Worm (Caenorhabditis elegans): ENCODE measurements around the gene srw-145.

Gene srw-145

DNA sequence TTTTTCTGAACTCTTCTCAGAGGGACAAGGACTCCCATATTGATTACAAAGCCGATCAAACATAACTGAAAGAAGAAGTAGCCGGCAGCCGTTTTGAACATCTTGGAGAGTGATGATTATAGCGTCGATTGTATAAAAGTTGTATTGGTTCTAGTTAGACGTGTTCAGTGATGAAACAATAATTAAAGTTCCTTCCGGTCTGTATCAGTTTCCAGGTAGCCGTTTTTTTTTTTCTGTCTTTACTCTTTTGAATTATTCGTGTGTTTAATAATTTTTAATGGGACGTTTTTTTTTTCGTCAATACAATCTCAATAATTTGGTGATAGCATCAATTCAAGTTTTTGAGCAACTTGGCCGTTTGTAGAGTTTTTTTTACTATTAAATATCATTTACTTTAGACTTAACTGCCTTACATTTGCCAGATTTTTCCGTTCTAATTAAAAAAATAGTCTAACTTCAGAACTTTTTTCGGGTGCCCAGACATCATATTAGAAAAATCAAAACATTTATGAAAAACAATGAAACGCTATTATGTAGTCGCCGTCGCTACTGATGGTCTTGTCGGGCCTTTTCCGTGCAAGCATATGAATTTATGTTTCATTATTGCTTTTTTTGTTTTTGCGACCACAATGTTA lies 9.6 kb downstream of the srw-145 start, which contains the start of the genes srx-10 and clec-226:
srx-10 (minus strand) TSS at position 101 of the 635 bp plus-strand sequence.
clec-226 (plus strand) TSS at position 585 of the 635 bp plus-strand sequence.
- TF ChIP-seq xbp-1 (tag; optimal IDR thresholded peaks at IDR 0.05), result no peak
- no peak for TF ChIP-seq ceh-82 (tag; optimal IDR thresholded peaks at IDR 0.05)
- no peak for TF ChIP-seq ets-5 (GFP tag; IDR thresholded peaks at IDR 0.05)
- TF ChIP-seq ces-1 (GFP tag; optimal IDR thresholded peaks at IDR 0.05), result no peak
- TF ChIP-seq rnt-1 (tag; optimal IDR thresholded peaks at IDR 0.05), result no peak
- TF ChIP-seq nhr-28 (tag; optimal IDR thresholded peaks at IDR 0.05), result no peak
- TF ChIP-seq nhr-84 (tag; optimal IDR thresholded peaks at IDR 0.05), result no peak
- TF ChIP-seq F16B12.6 (tag; optimal IDR thresholded peaks at IDR 0.05), result no peak
- no peak for TF ChIP-seq jun-1 (tag; optimal IDR thresholded peaks at IDR 0.05)
- TF ChIP-seq snu-23 (GFP tag; optimal IDR thresholded peaks at IDR 0.05), result no peak
- TF ChIP-seq isw-1 (GFP tag; IDR thresholded peaks at IDR 0.05), result no peak
- no peak for TF ChIP-seq fos-1 (tag; optimal IDR thresholded peaks at IDR 0.05)
- no peak for TF ChIP-seq nhr-85 (tag)
- TF ChIP-seq skn-1 (tag; optimal IDR thresholded peaks at IDR 0.05), result no peak
- no peak for TF ChIP-seq fkh-4 (tag; optimal IDR thresholded peaks at IDR 0.05; ENCODE audit: borderline replicate concordance)
- TF ChIP-seq dpl-1 (GFP tag; optimal IDR thresholded peaks at IDR 0.05), result no peak
- TF ChIP-seq elt-2 (tag; optimal IDR thresholded peaks at IDR 0.05), result no peak
- TF ChIP-seq tlp-1 (tag; optimal IDR thresholded peaks at IDR 0.05), result no peak
- TF ChIP-seq egl-27 (tag; optimal IDR thresholded peaks at IDR 0.05), result no peak

DNA sequence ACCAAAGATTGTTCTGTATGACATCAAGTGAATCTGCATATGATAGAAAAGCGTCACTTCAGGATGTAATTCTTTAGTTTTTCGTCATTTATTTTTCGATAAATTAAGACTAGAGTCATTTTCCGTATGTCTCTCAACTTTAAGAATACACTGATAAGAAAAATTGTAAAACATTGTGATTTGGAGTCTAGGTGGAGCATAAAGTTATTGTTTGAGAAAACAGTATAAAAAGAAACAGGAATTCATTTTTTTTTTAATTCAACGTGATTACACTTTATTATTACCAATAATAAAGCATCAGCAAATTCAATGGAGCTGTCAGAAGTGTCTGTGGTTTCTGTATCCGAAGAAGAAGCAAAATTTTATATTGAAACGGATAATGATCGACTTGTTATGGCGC lies 12.1 kb downstream of the srw-145 start, which contains the start of gene R10D12.6:
R10D12.6 (plus strand) TSS at position 301 of the 400 bp plus-strand sequence.
- TF ChIP-seq unc-98 (GFP tag; IDR thresholded peaks at IDR 0.05) (no peak), efl-3 (GFP tag; optimal IDR thresholded peaks at IDR 0.05) (no peak), fos-1 (tag; optimal IDR thresholded peaks at IDR 0.05) (no peak), nhr-237 (tag; optimal IDR thresholded peaks at IDR 0.05) (no peak), lin-35 (GFP tag; optimal IDR thresholded peaks at IDR 0.05) (no peak)

- TF ChIP-seq nhr-85 (tag), result no peak
- no peak for TF ChIP-seq pax-3 (tag; optimal IDR thresholded peaks at IDR 0.05)
- no peak for TF ChIP-seq nhr-19 (GFP tag; conservative IDR thresholded peaks at IDR 0.05)
- no peak for TF ChIP-seq C04F5.9 (tag; optimal IDR thresholded peaks at IDR 0.05)
- no peak for TF ChIP-seq aha-1 (tag; optimal IDR thresholded peaks at IDR 0.05)
- TF ChIP-seq fkh-4 (tag; optimal IDR thresholded peaks at IDR 0.05; ENCODE audit: borderline replicate concordance), result no peak
- no peak for TF ChIP-seq fkh-10 (GFP tag; optimal IDR thresholded peaks at IDR 0.05)
- no peak for TF ChIP-seq dsc-1 (tag; optimal IDR thresholded peaks at IDR 0.05)
- no peak for TF ChIP-seq mep-1 (tag; optimal IDR thresholded peaks at IDR 0.05)
- TF ChIP-seq lir-3 (tag; optimal IDR thresholded peaks at IDR 0.05; ENCODE audit: poor library complexity), result no peak
- TF ChIP-seq unc-86 (tag; optimal IDR thresholded peaks at IDR 0.05), result no peak
- no peak for TF ChIP-seq unc-30 (tag; optimal IDR thresholded peaks at IDR 0.05)
- TF ChIP-seq hlh-17 (GFP tag; optimal IDR thresholded peaks at IDR 0.05; ENCODE audit: borderline replicate concordance), result no peak
- TF ChIP-seq zip-4 (GFP tag; optimal IDR thresholded peaks at IDR 0.05), result no peak
- TF ChIP-seq swsn-7 (tag; optimal IDR thresholded peaks at IDR 0.05), result no peak
- TF ChIP-seq pqm-1 (tag; optimal IDR thresholded peaks at IDR 0.05), result no peak
- TF ChIP-seq lin-13 (GFP tag; optimal IDR thresholded peaks at IDR 0.05), result no peak
- no peak for TF ChIP-seq ceh-90 (tag; optimal IDR thresholded peaks at IDR 0.05)
- TF ChIP-seq lsy-2 (tag; optimal IDR thresholded peaks at IDR 0.05), result no peak
These were observed 12.8 kb downstream of the srw-145 start, which contains the start of gene R10D12.7 for ce11 chrV:13949752-13950151. Gene R10D12.7, plus strand, starts transcription at chrV:13950052.

Measured in whole organism, L1 larva.